Fruit fly (Drosophila melanogaster) whole organism, embryonic: ENCODE results near the gene CG7386.

Experiments used
- ATbp ChIP-seq: fragments of 200-800 bp; sonication (Bioruptor generic); optimal IDR thresholded peaks from 2 replicates; lab custom pipeline; 2017; ENCODE audit warnings: missing biosample characterization, mild to moderate bottlenecking, missing genetic modification characterization, missing genetic modification reagents
- Bdp1 ChIP-seq: fragments of 200-800 bp; sonication (Bioruptor generic); optimal IDR thresholded peaks from 3 replicates; lab custom pipeline; 2016; ENCODE audit warnings: missing biosample characterization, missing genetic modification characterization
- Bgb ChIP-seq: fragments of 200-800 bp; sonication (Bioruptor generic); IDR thresholded peaks from 2 replicates; pipeline ENCODE4 v1.3.6; 2022; ENCODE audit warnings: missing biosample characterization, missing genetic modification characterization; ENCODE audit not compliant: partially characterized antibody
- CG11085 ChIP-seq: fragments of 200-800 bp; sonication (Bioruptor generic); IDR thresholded peaks from 2 replicates; pipeline ENCODE4 v1.3.6; 2022; ENCODE audit warnings: missing biosample characterization, missing genetic modification characterization
- CG11398 ChIP-seq: fragments of 200-800 bp; sonication (Bioruptor generic); optimal IDR thresholded peaks from 2 replicates; lab custom pipeline; 2016; ENCODE audit warnings: missing biosample characterization, missing genetic modification characterization
- CG12236 ChIP-seq: fragments of 200-800 bp; sonication (Bioruptor generic); optimal IDR thresholded peaks from 2 replicates; lab custom pipeline; 2016; ENCODE audit warnings: missing biosample characterization, missing genetic modification characterization
- CG13123 ChIP-seq: fragments of 200-800 bp; sonication (Bioruptor generic); optimal IDR thresholded peaks from 2 replicates; lab custom pipeline; 2016; ENCODE audit warnings: missing biosample characterization, missing genetic modification characterization
- CG14860 ChIP-seq: fragments of 200-800 bp; sonication (Bioruptor generic); IDR thresholded peaks from 3 replicates; pipeline ENCODE4 v1.3.6; 2022; ENCODE audit warnings: missing biosample characterization, missing genetic modification characterization; ENCODE audit not compliant: partially characterized antibody
- CG1529 ChIP-seq: fragments of 200-800 bp; sonication (Bioruptor generic); optimal IDR thresholded peaks from 3 replicates; lab custom pipeline; 2018; ENCODE audit warnings: missing biosample characterization, missing genetic modification characterization
- CG15479 ChIP-seq: fragments of 200-800 bp; sonication (Bioruptor generic); optimal IDR thresholded peaks from 3 replicates; lab custom pipeline; 2019; ENCODE audit warnings: missing biosample characterization, mild to moderate bottlenecking, missing genetic modification characterization, moderate library complexity
- CG15514 ChIP-seq: fragments of 200-800 bp; sonication (Bioruptor generic); optimal IDR thresholded peaks from 3 replicates; lab custom pipeline; 2017; ENCODE audit warnings: missing biosample characterization, missing genetic modification characterization, mild to moderate bottlenecking, moderate library complexity, missing genetic modification reagents
- CG30020 ChIP-seq: fragments of 200-800 bp; optimal IDR thresholded peaks from 2 replicates; lab custom pipeline; 2019; ENCODE audit warnings: missing biosample characterization, mild to moderate bottlenecking, missing genetic modification characterization, moderate library complexity
- CG33213 ChIP-seq: fragments of 200-800 bp; sonication (Bioruptor generic); optimal IDR thresholded peaks from 3 replicates; lab custom pipeline; 2016; ENCODE audit warnings: missing biosample characterization, missing genetic modification characterization
- CG34376 ChIP-seq: fragments of 200-800 bp; sonication (Bioruptor generic); optimal IDR thresholded peaks from 2 replicates; lab custom pipeline; 2018; ENCODE audit warnings: missing biosample characterization, mild to moderate bottlenecking, missing genetic modification characterization
- CG5180 ChIP-seq: fragments of 200-800 bp; sonication (Bioruptor generic); optimal IDR thresholded peaks from 3 replicates; lab custom pipeline; 2017; ENCODE audit warnings: missing biosample characterization, missing genetic modification characterization, mild to moderate bottlenecking, moderate library complexity, missing genetic modification reagents
- CG6654 ChIP-seq: fragments of 200-800 bp; sonication (Bioruptor generic); optimal IDR thresholded peaks from 2 replicates; lab custom pipeline; 2017; ENCODE audit warnings: missing biosample characterization, mild to moderate bottlenecking, missing genetic modification characterization
- CG7372 ChIP-seq: fragments of 200-800 bp; sonication (Bioruptor generic); IDR thresholded peaks from 2 replicates; pipeline ENCODE4 v1.3.6; 2022; ENCODE audit warnings: missing biosample characterization, missing genetic modification characterization
- CG7745 ChIP-seq: fragments of 200-800 bp; sonication (Bioruptor generic); optimal IDR thresholded peaks from 2 replicates; lab custom pipeline; 2018; ENCODE audit warnings: missing biosample characterization, mild to moderate bottlenecking, missing genetic modification characterization, moderate library complexity
- CG9215 ChIP-seq: fragments of 200-800 bp; sonication (Bioruptor generic); IDR thresholded peaks from 2 replicates; pipeline ENCODE4 v1.3.6; 2022; ENCODE audit warnings: missing biosample characterization, missing genetic modification characterization
- Chrac-16 ChIP-seq: fragments of 200-800 bp; sonication (Bioruptor generic); optimal IDR thresholded peaks from 3 replicates; lab custom pipeline; 2016; ENCODE audit warnings: missing biosample characterization, missing genetic modification characterization
- E2f1 ChIP-seq: fragments of 200-800 bp; sonication (Bioruptor generic); IDR thresholded peaks from 2 replicates; pipeline ENCODE4 v1.3.6; 2022; ENCODE audit warnings: missing biosample characterization, missing genetic modification characterization
- HLHmδ ChIP-seq: fragments of 200-800 bp; sonication (Bioruptor generic); optimal IDR thresholded peaks from 2 replicates; lab custom pipeline; 2018; ENCODE audit warnings: missing biosample characterization, mild to moderate bottlenecking, missing genetic modification characterization, moderate library complexity
- Hsf ChIP-seq: fragments of 200-800 bp; sonication (Bioruptor generic); optimal IDR thresholded peaks from 3 replicates; lab custom pipeline; 2016; ENCODE audit warnings: missing biosample characterization, missing genetic modification characterization
- MESR4 ChIP-seq: fragments of 200-800 bp; sonication (Bioruptor generic); optimal IDR thresholded peaks from 2 replicates; lab custom pipeline; 2018; ENCODE audit warnings: missing biosample characterization, mild to moderate bottlenecking, missing genetic modification characterization, moderate library complexity
- Meics ChIP-seq: fragments of 200-800 bp; sonication (Bioruptor generic); optimal IDR thresholded peaks from 2 replicates; lab custom pipeline; 2017; ENCODE audit warnings: missing biosample characterization, mild to moderate bottlenecking, missing genetic modification characterization
- Rfx ChIP-seq: fragments of 200-800 bp; sonication (Bioruptor generic); IDR thresholded peaks from 2 replicates; pipeline ENCODE4 v1.3.6; 2022; ENCODE audit warnings: missing biosample characterization, missing genetic modification characterization
- Tbp ChIP-seq: fragments of >200 bp; optimal IDR thresholded peaks from 2 replicates; lab custom pipeline; 2018; ENCODE audit warnings: missing biosample characterization, missing genetic modification characterization
- ac ChIP-seq: fragments of 200-800 bp; sonication (Bioruptor generic); optimal IDR thresholded peaks from 3 replicates; lab custom pipeline; 2017; ENCODE audit warnings: missing biosample characterization, mild to moderate bottlenecking, missing genetic modification characterization
- bbx ChIP-seq: fragments of 200-800 bp; sonication (Bioruptor generic); IDR thresholded peaks from 2 replicates; pipeline ENCODE4 v1.3.6; 2022; ENCODE audit warnings: missing biosample characterization, missing genetic modification characterization; ENCODE audit not compliant: partially characterized antibody
- croc ChIP-seq: fragments of 200-800 bp; sonication (Bioruptor generic); conservative IDR thresholded peaks from 3 replicates; pipeline ENCODE4 v1.3.6; 2022; ENCODE audit warnings: missing biosample characterization, missing genetic modification characterization
- disco-r ChIP-seq: fragments of 200-800 bp; sonication (Bioruptor generic); optimal IDR thresholded peaks from 2 replicates; lab custom pipeline; 2016; ENCODE audit warnings: missing biosample characterization, missing genetic modification characterization
- dpn ChIP-seq, 2 experiments: fragments of 200-800 bp; sonication (Bioruptor generic); optimal IDR thresholded peaks; 3 replicates each; lab custom pipeline; 2016; ENCODE audit warnings: missing biosample characterization in 2 of 2, missing genetic modification characterization in 2 of 2
- eyg ChIP-seq: fragments of 200-800 bp; sonication (Bioruptor generic); optimal IDR thresholded peaks from 3 replicates; lab custom pipeline; 2016; ENCODE audit warnings: missing biosample characterization, missing genetic modification characterization
- gcm ChIP-seq: fragments of 200-800 bp; sonication (Bioruptor generic); optimal IDR thresholded peaks from 2 replicates; lab custom pipeline; 2019; ENCODE audit warnings: missing biosample characterization, mild to moderate bottlenecking, missing genetic modification characterization, moderate library complexity
- gsb-n ChIP-seq: fragments of 200-800 bp; sonication (Bioruptor generic); optimal IDR thresholded peaks from 3 replicates; lab custom pipeline; 2018; ENCODE audit warnings: missing biosample characterization, mild to moderate bottlenecking, missing genetic modification characterization
- hbn ChIP-seq: fragments of 200-800 bp; sonication (Bioruptor generic); IDR thresholded peaks from 2 replicates; pipeline ENCODE4 v1.3.6; 2022; ENCODE audit warnings: missing biosample characterization, missing genetic modification characterization; ENCODE audit not compliant: partially characterized antibody
- her ChIP-seq: fragments of 200-800 bp; sonication (Bioruptor generic); optimal IDR thresholded peaks from 2 replicates; lab custom pipeline; 2016; ENCODE audit warnings: missing biosample characterization, missing genetic modification characterization
- jumu ChIP-seq: fragments of 200-800 bp; sonication (Bioruptor generic); optimal IDR thresholded peaks from 3 replicates; lab custom pipeline; 2016; ENCODE audit warnings: missing biosample characterization, missing genetic modification characterization
- mld ChIP-seq: fragments of 200-800 bp; sonication (Bioruptor generic); IDR thresholded peaks from 3 replicates; pipeline ENCODE4 v1.3.6; 2022; ENCODE audit warnings: missing biosample characterization, missing genetic modification characterization; ENCODE audit not compliant: partially characterized antibody
- nau ChIP-seq: fragments of 200-800 bp; sonication (Bioruptor generic); optimal IDR thresholded peaks from 3 replicates; lab custom pipeline; 2017; ENCODE audit warnings: missing biosample characterization, mild to moderate bottlenecking, missing genetic modification characterization, missing genetic modification reagents
- nom ChIP-seq: fragments of 200-800 bp; sonication (Bioruptor generic); optimal IDR thresholded peaks from 2 replicates; lab custom pipeline; 2017; ENCODE audit warnings: missing biosample characterization, missing genetic modification characterization, mild to moderate bottlenecking, moderate library complexity, missing genetic modification reagents
- org-1 ChIP-seq: fragments of 200-800 bp; sonication (Bioruptor generic); optimal IDR thresholded peaks from 2 replicates; lab custom pipeline; 2017; ENCODE audit warnings: missing biosample characterization, missing genetic modification characterization
- repo ChIP-seq: fragments of 200-800 bp; sonication (Bioruptor generic); optimal IDR thresholded peaks from 2 replicates; lab custom pipeline; 2016; ENCODE audit warnings: missing biosample characterization, missing genetic modification characterization
- rib ChIP-seq: fragments of 200-800 bp; sonication (Bioruptor generic); IDR thresholded peaks from 2 replicates; pipeline ENCODE4 v1.3.6; 2022; ENCODE audit warnings: missing biosample characterization, missing genetic modification characterization
- ro ChIP-seq: fragments of 200-800 bp; sonication (Bioruptor generic); IDR thresholded peaks from 2 replicates; pipeline ENCODE4 v1.3.6; 2022; ENCODE audit warnings: missing biosample characterization, missing genetic modification characterization
- slbo ChIP-seq: fragments of 200-800 bp; sonication (Bioruptor generic); IDR thresholded peaks from 2 replicates; pipeline ENCODE4 v1.3.6; 2022; ENCODE audit warnings: missing biosample characterization, missing genetic modification characterization
- ssp ChIP-seq: fragments of 200-800 bp; sonication (Bioruptor generic); IDR thresholded peaks from 2 replicates; pipeline ENCODE4 v1.3.6; 2022; ENCODE audit warnings: missing biosample characterization, missing genetic modification characterization
- stc ChIP-seq: fragments of 200-800 bp; sonication (Bioruptor generic); IDR thresholded peaks from 2 replicates; pipeline ENCODE4 v1.3.6; 2022; ENCODE audit warnings: missing biosample characterization, missing genetic modification characterization
- toy ChIP-seq: fragments of 200-800 bp; sonication (Bioruptor generic); IDR thresholded peaks from 2 replicates; pipeline ENCODE4 v1.3.6; 2022; ENCODE audit warnings: missing biosample characterization, missing genetic modification characterization
- z ChIP-seq: fragments of 200-800 bp; sonication (Bioruptor generic); IDR thresholded peaks from 3 replicates; pipeline ENCODE4 v1.3.6; 2022; ENCODE audit warnings: missing biosample characterization, missing genetic modification characterization

The CG7386 gene

DNA sequence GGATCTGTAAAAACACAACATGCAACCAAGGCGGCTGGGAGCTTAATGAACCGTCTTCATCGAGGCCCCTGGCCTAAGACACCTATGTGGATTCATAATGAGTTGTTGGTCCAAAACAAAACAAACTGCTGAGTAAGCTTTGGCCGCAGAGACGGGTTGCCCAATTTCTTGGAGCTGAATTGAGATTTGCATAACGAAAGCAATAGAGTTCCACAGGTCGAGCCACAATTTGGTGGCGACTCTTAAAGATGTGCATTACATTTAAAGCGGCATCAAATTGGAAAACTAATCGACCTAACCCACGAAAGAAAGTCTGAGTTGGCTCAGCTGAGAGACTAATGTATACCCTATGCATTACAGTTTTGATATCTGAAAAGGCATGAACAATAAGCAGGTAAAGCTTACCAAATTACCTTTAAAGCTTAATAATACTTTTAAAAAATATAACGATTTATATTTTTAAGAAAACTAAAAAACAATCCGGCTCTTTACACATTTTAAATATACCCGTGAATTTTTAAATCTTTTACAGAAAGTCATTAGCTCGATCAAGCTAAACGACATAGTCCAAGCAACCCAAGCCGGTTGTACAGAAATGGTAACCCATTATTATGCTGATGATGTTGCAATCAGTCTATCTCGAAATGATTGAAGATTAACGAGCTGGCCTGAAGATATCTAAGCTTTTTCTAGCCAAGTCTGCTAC lies 32.1 kb upstream of the CG7386 start, which contains the start of gene CG13297 (continued):
- TF ChIP-seq CG13123: no peak
- TF ChIP-seq CG6654: no peak
- TF ChIP-seq ATbp (GFP tag; lab: Kevin White, UChicago): peak; percentile 54
- no peak for TF ChIP-seq CG1529 (GFP tag; lab: Kevin White, UChicago)
- no peak for TF ChIP-seq Bgb (GFP tag; lab: Robert Waterston, UW)
- TF ChIP-seq Hsf (GFP tag; lab: Kevin White, UChicago): no peak
- TF ChIP-seq nau (GFP tag; lab: Kevin White, UChicago): no peak
- TF ChIP-seq CG15514: no peak
- TF ChIP-seq E2f1: peak; percentile 44; the same call in 1 of the 2 replicates
- no peak for TF ChIP-seq jumu
- TF ChIP-seq CG7372 (GFP tag; lab: Robert Waterston, UW): no peak; the same call in 1 of the 2 replicates
- peak; percentile 37 for TF ChIP-seq org-1 (GFP tag; lab: Kevin White, UChicago)
- 0 out of 2 replicates have a peak, but pooled peaks have one; percentile 8 for TF ChIP-seq CG9215 (GFP tag; lab: Robert Waterston, UW)
- TF ChIP-seq Bdp1 (GFP tag; lab: Kevin White, UChicago): no peak
- TF ChIP-seq mld (GFP tag; lab: Robert Waterston, UW): no peak
- no peak for TF ChIP-seq MESR4 (GFP tag; lab: Kevin White, UChicago)
- no peak for TF ChIP-seq ro
- no peak for TF ChIP-seq CG12236 (GFP tag; lab: Kevin White, UChicago)
- TF ChIP-seq Meics (GFP tag; lab: Kevin White, UChicago): peak; percentile 42
- TF ChIP-seq dpn (GFP tag; optimal IDR thresholded peaks at IDR 0.05; lab: Kevin White, UChicago): peak in 1 of 2 experiments; percentile 10
- no peak for TF ChIP-seq bbx (GFP tag; lab: Robert Waterston, UW)
- TF ChIP-seq gsb-n (tag; lab: Kevin White, UChicago): peak; percentile 17
- TF ChIP-seq CG11085 (GFP tag; lab: Robert Waterston, UW): no peak
- no peak for TF ChIP-seq slbo (GFP tag; lab: Robert Waterston, UW)
- TF ChIP-seq stc (GFP tag; lab: Robert Waterston, UW): peak; percentile 53; the same call in 1 of the 2 replicates
- TF ChIP-seq z (GFP tag; lab: Robert Waterston, UW): no peak
- peak; percentile 37; the same call in 2 of the 3 replicates for TF ChIP-seq croc (GFP tag; lab: Robert Waterston, UW)
- no peak for TF ChIP-seq CG15479
- no peak for TF ChIP-seq her (GFP tag; lab: Kevin White, UChicago)
- TF ChIP-seq CG14860 (GFP tag; lab: Robert Waterston, UW): no peak
- TF ChIP-seq rib: no peak
- TF ChIP-seq disco-r (GFP tag; lab: Kevin White, UChicago): no peak
- peak; percentile 63 for TF ChIP-seq CG5180 (GFP tag; lab: Kevin White, UChicago)
- no peak for TF ChIP-seq toy (GFP tag; lab: Robert Waterston, UW)
- no peak; the same call in 1 of the 2 replicates for TF ChIP-seq ssp (GFP tag; lab: Robert Waterston, UW)
- no peak for TF ChIP-seq nom
- no peak for TF ChIP-seq Tbp
- no peak for TF ChIP-seq CG33213 (GFP tag; lab: Kevin White, UChicago)
- TF ChIP-seq Rfx: 0 out of 2 replicates have a peak, but pooled peaks have one; percentile 22
- no peak for TF ChIP-seq HLHmδ (GFP tag; lab: Kevin White, UChicago)
- TF ChIP-seq Chrac-16: no peak
- TF ChIP-seq CG11398 (GFP tag; lab: Kevin White, UChicago): no peak
- peak; percentile 32 for TF ChIP-seq gcm (GFP tag; lab: Kevin White, UChicago)
- TF ChIP-seq CG30020: no peak
- TF ChIP-seq eyg (GFP tag; lab: Kevin White, UChicago): no peak
- TF ChIP-seq ac: no peak
- no peak for TF ChIP-seq CG7745
- no peak for TF ChIP-seq hbn (GFP tag; lab: Robert Waterston, UW)
- TF ChIP-seq CG34376: no peak
- TF ChIP-seq repo (GFP tag; lab: Kevin White, UChicago): no peak
